Worm (Caenorhabditis elegans): ENCODE results near the gene ins-9.
A peak's percentile ranks its signal among the peaks of the same experiment; 100 is the strongest.

ins-9 gene

ce11 chrX:8866563-8866962, at the start of gene ins-9:
Gene ins-9 (minus strand): TSS chrX:8866663.
- TF ChIP-seq ekl-4 (GFP tag; IDR thresholded peaks at IDR 0.05): no peak
- no peak for TF ChIP-seq ztf-18 (tag; optimal IDR thresholded peaks at IDR 0.05)
- no peak for TF ChIP-seq let-526 (GFP tag; IDR thresholded peaks at IDR 0.05)
- TF ChIP-seq die-1 (tag; optimal IDR thresholded peaks at IDR 0.05): no peak
- no peak for TF ChIP-seq ceh-40 (GFP tag; IDR thresholded peaks at IDR 0.05)
- no peak for TF ChIP-seq madf-8 (GFP tag; conservative IDR thresholded peaks at IDR 0.05)
- no peak for TF ChIP-seq attf-6 (GFP tag; IDR thresholded peaks at IDR 0.05)
- no peak for TF ChIP-seq unc-130 (GFP tag; optimal IDR thresholded peaks at IDR 0.05)
- TF ChIP-seq Y56A3A.18 (GFP tag; IDR thresholded peaks at IDR 0.05): no peak
- TF ChIP-seq him-1 (tag; optimal IDR thresholded peaks at IDR 0.05): no peak
- TF ChIP-seq F39B2.1 (GFP tag; IDR thresholded peaks at IDR 0.05): no peak
- TF ChIP-seq F10E7.11 (tag; optimal IDR thresholded peaks at IDR 0.05): no peak
- no peak for TF ChIP-seq efl-1 (GFP tag; optimal IDR thresholded peaks at IDR 0.05)
- TF ChIP-seq pha-4 (tag; optimal IDR thresholded peaks at IDR 0.05): no peak
- TF ChIP-seq dpl-1 (GFP tag; optimal IDR thresholded peaks at IDR 0.05): no peak
- no peak for TF ChIP-seq mcd-1 (GFP tag; IDR thresholded peaks at IDR 0.05)
- TF ChIP-seq Y67H2A.10 (GFP tag; conservative IDR thresholded peaks at IDR 0.05): no peak
- no peak for TF ChIP-seq Y53F4B.3 (GFP tag; IDR thresholded peaks at IDR 0.05)
- TF ChIP-seq T07F8.4 (tag; optimal IDR thresholded peaks at IDR 0.05): no peak
- TF ChIP-seq B0261.1 (tag; optimal IDR thresholded peaks at IDR 0.05): no peak

DNA sequence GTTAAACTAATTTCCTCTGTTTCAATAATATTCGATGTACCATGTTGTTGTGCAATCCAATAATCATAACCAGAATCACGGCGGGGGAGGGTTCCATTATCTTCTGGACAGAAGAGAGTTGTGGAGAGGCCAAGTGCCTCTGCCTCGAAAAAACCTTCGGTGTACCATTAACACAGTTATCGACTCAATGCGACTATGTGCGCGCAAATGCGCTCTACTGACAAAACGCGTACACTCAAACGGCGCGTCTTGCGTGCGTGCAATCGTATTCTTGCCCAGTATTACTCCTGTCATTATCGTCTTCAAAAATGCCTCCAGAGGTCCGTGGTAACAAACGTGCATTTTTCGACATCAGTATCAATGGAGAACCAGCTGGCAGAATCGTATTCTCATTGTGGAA, 44.6 kb upstream of the ins-9 start, which contains the start of gene cyn-8:
TSS of gene cyn-8 (plus strand) at position 217 of the 400 bp plus-strand sequence.
- no peak for TF ChIP-seq bed-2 (GFP tag; IDR thresholded peaks at IDR 0.05)
- TF ChIP-seq nhr-90 (tag; optimal IDR thresholded peaks at IDR 0.05): no peak
- peak; percentile 91 for TF ChIP-seq mcd-1 (GFP tag; IDR thresholded peaks at IDR 0.05)
- TF ChIP-seq hmg-1.2 (GFP tag; IDR thresholded peaks at IDR 0.05): peak; percentile 21; the same call in 1 of the 2 replicates
- 0 out of 2 replicates have a peak, but pooled peaks have one; percentile 8 for TF ChIP-seq let-526 (GFP tag; IDR thresholded peaks at IDR 0.05)
- TF ChIP-seq tbp1 (GFP tag; optimal IDR thresholded peaks at IDR 0.05): peak; percentile 19
- peak; percentile 40 for TF ChIP-seq nhr-80 (tag; optimal IDR thresholded peaks at IDR 0.05)
- 0 out of 2 replicates have a peak, but pooled peaks have one; percentile 28 for TF ChIP-seq dox-1 (GFP tag; IDR thresholded peaks at IDR 0.05)

- TF ChIP-seq ZK185.1 (tag; optimal IDR thresholded peaks at IDR 0.05; ENCODE audit: poor library complexity, severe bottlenecking) (no peak), hmg-20 (GFP tag; IDR thresholded peaks at IDR 0.05) (no peak), hsf-1 (GFP tag; IDR thresholded peaks at IDR 0.05) (no peak), lin-26 (GFP tag; IDR thresholded peaks at IDR 0.05) (no peak), ztf-25 (GFP tag; IDR thresholded peaks at IDR 0.05) (no peak), ceh-27 (GFP tag; optimal IDR thresholded peaks at IDR 0.05) (no peak), unc-62 (GFP tag; optimal IDR thresholded peaks at IDR 0.05) (no peak), F57A8.1 (GFP tag; optimal IDR thresholded peaks at IDR 0.05) (no peak), nhr-27 (tag; optimal IDR thresholded peaks at IDR 0.05) (no peak), ztf-28 (GFP tag; IDR thresholded peaks at IDR 0.05) (no peak), snpc-4 (GFP tag; optimal IDR thresholded peaks at IDR 0.05) (no peak), snpc-4 (tag; optimal IDR thresholded peaks at IDR 0.05) (no peak)
These were observed 38.6 kb upstream of the ins-9 start, which contains the start of gene ensh-1 for ce11 chrX:8905089-8905488. Gene ensh-1 (plus strand): TSS chrX:8905389.
